Worm (Caenorhabditis elegans) whole organism, L4 larva: Measurements from ENCODE around the gene F54C9.9.

Experiments
- F10B5.3 ChIP-seq: sonication (generic microtip); optimal IDR thresholded peaks from 2 replicates; lab custom pipeline; 2016; ENCODE audit warnings: mild to moderate bottlenecking, missing genetic modification characterization, missing compliant biosample characterization
- F49E8.2 ChIP-seq: sonication (generic microtip); optimal IDR thresholded peaks from 2 replicates; lab custom pipeline; 2016; ENCODE audit warnings: missing compliant biosample characterization, mild to moderate bottlenecking, missing genetic modification characterization, borderline replicate concordance
- Y48G9A.11 ChIP-seq: fragments of 200-800 bp; sonication (Bioruptor generic); IDR thresholded peaks from 2 replicates; pipeline ENCODE4 v1.3.6; 2022; ENCODE audit warnings: missing genetic modification reagents, missing genetic modification characterization, missing compliant biosample characterization
- ceh-28 ChIP-seq: fragments of 150-350 bp; optimal IDR thresholded peaks from 2 replicates; lab custom pipeline; 2014; ENCODE audit warnings: missing biosample characterization, missing genetic modification reagents, missing genetic modification characterization
- ces-1 ChIP-seq: fragments of 150-350 bp; sonication (generic microtip); optimal IDR thresholded peaks from 4 replicates; lab custom pipeline; 2014; ENCODE audit warnings: missing biosample characterization, missing genetic modification reagents, missing genetic modification characterization
- dmd-6 ChIP-seq: fragments of 200-800 bp; sonication (Bioruptor generic); IDR thresholded peaks from 2 replicates; pipeline ENCODE4 v1.3.6; 2022; ENCODE audit warnings: missing genetic modification reagents, missing genetic modification characterization, missing compliant biosample characterization
- dve-1 ChIP-seq: sonication (generic microtip); optimal IDR thresholded peaks from 2 replicates; lab custom pipeline; 2017; ENCODE audit warnings: antibody characterized with exemption, mild to moderate bottlenecking, missing genetic modification characterization, missing compliant biosample characterization; ENCODE audit not compliant: insufficient read depth
- lin-15B ChIP-seq: fragments of 150-350 bp; sonication (generic microtip); optimal IDR thresholded peaks from 3 replicates; lab custom pipeline; 2014; ENCODE audit warnings: missing biosample characterization, missing genetic modification characterization
- lir-3 ChIP-seq: sonication (generic microtip); optimal IDR thresholded peaks from 2 replicates; lab custom pipeline; 2016; ENCODE audit warnings: mild to moderate bottlenecking, missing genetic modification characterization, missing compliant biosample characterization
- nhr-77 ChIP-seq: fragments of 150-350 bp; optimal IDR thresholded peaks from 2 replicates; lab custom pipeline; 2014; ENCODE audit warnings: missing biosample characterization, missing genetic modification characterization
- pha-4 ChIP-seq, 2 experiments: fragments of 150-350 bp in 1 of 2; fragments of 200-800 bp in 1 of 2; sonication (Bioruptor generic) in 1 of 2; IDR thresholded peaks in 1 of 2; optimal IDR thresholded peaks in 1 of 2; 2 replicates each; pipeline versions ENCODE4 v1.3.6 to Lab custom; 2014 to 2022; ENCODE audit warnings: missing genetic modification characterization in 2 of 2, missing genetic modification reagents in 2 of 2, missing biosample characterization in 1 of 2, missing compliant biosample characterization in 1 of 2
- spr-1 ChIP-seq: sonication (generic microtip); optimal IDR thresholded peaks from 2 replicates; lab custom pipeline; 2016; ENCODE audit warnings: mild to moderate bottlenecking, missing genetic modification characterization, missing compliant biosample characterization
- unc-130 ChIP-seq: sonication (generic microtip); optimal IDR thresholded peaks from 2 replicates; lab custom pipeline; 2016; ENCODE audit warnings: missing genetic modification reagents, missing genetic modification characterization, missing compliant biosample characterization

ce11 chrII:8531181-8531759, 46.6 kb upstream of the F54C9.9 start, which contains the start of gene gldi-7:
- TF ChIP-seq ces-1 (GFP tag; lab: Kevin White, UChicago) = no peak
- TF ChIP-seq spr-1 = no peak
- no peak for TF ChIP-seq pha-4 (GFP tag; IDR thresholded peaks at IDR 0.05; lab: Robert Waterston, UW)
- no peak for TF ChIP-seq pha-4 (tag; optimal IDR thresholded peaks at IDR 0.05; lab: Kevin White, UChicago)
- no peak for TF ChIP-seq Y48G9A.11 (GFP tag; lab: Robert Waterston, UW)
- no peak for TF ChIP-seq lin-15B (tag; lab: Kevin White, UChicago)
- no peak for TF ChIP-seq nhr-77 (tag; lab: Kevin White, UChicago)
- TF ChIP-seq F10B5.3 (tag; lab: Kevin White, UChicago) = no peak
- TF ChIP-seq F49E8.2 (tag; lab: Kevin White, UChicago) = no peak
- no peak for TF ChIP-seq unc-130 (GFP tag; lab: Kevin White, UChicago)
- TF ChIP-seq dmd-6 (GFP tag; lab: Robert Waterston, UW) = no peak
- TF ChIP-seq ceh-28 (tag; lab: Kevin White, UChicago) = no peak
- TF ChIP-seq dve-1 = no peak
- no peak for TF ChIP-seq lir-3
